Worm (Caenorhabditis elegans) whole organism, L4 larva: ENCODE measurements around the gene C53C7.3.

Experiments
- F37D6.2 ChIP-seq: sonication (generic microtip); optimal IDR thresholded peaks from 2 replicates; lab custom pipeline; 2016; ENCODE audit warnings: mild to moderate bottlenecking, missing genetic modification characterization, missing compliant biosample characterization
- F44E2.7 ChIP-seq: fragments of 200-800 bp; sonication (Bioruptor generic); IDR thresholded peaks from 2 replicates; pipeline ENCODE4 v2.1.2; 2022; ENCODE audit warnings: missing genetic modification characterization, missing compliant biosample characterization
- F49E8.2 ChIP-seq: sonication (generic microtip); optimal IDR thresholded peaks from 2 replicates; lab custom pipeline; 2016; ENCODE audit warnings: missing compliant biosample characterization, mild to moderate bottlenecking, missing genetic modification characterization, borderline replicate concordance
- R02D3.7 ChIP-seq: fragments of 150-350 bp; sonication (generic microtip); optimal IDR thresholded peaks from 3 replicates; lab custom pipeline; 2014; ENCODE audit warnings: missing biosample characterization, missing genetic modification characterization
- Y5F2A.4 ChIP-seq: fragments of 200-800 bp; sonication (Bioruptor generic); optimal IDR thresholded peaks from 2 replicates; lab custom pipeline; 2018; ENCODE audit warnings: mild to moderate bottlenecking, missing genetic modification characterization, missing compliant biosample characterization
- ZK337.2 ChIP-seq: fragments of 200-800 bp; sonication (Bioruptor generic); IDR thresholded peaks from 2 replicates; pipeline ENCODE4 v1.3.6; 2022; ENCODE audit warnings: missing genetic modification reagents, missing genetic modification characterization, missing compliant biosample characterization
- aly-2 ChIP-seq: sonication (generic microtip); optimal IDR thresholded peaks from 2 replicates; lab custom pipeline; 2018; ENCODE audit warnings: missing biosample characterization, missing genetic modification characterization
- ceh-20 ChIP-seq: fragments of 200-800 bp; sonication (Bioruptor generic); IDR thresholded peaks from 2 replicates; pipeline ENCODE4 v1.3.6; 2022; ENCODE audit warnings: missing genetic modification reagents, missing genetic modification characterization, missing compliant biosample characterization
- ceh-44 ChIP-seq: fragments of 200-800 bp; sonication (Bioruptor generic); IDR thresholded peaks from 2 replicates; pipeline ENCODE4 v1.3.6; 2022; ENCODE audit warnings: missing genetic modification reagents, missing genetic modification characterization, missing compliant biosample characterization
- ceh-62 ChIP-seq: sonication (generic microtip); optimal IDR thresholded peaks from 2 replicates; lab custom pipeline; 2017; ENCODE audit warnings: missing biosample characterization, missing genetic modification characterization
- ceh-82 ChIP-seq: sonication (generic microtip); optimal IDR thresholded peaks from 2 replicates; lab custom pipeline; 2017; ENCODE audit warnings: missing biosample characterization, missing genetic modification characterization
- ces-1 ChIP-seq: fragments of 150-350 bp; sonication (generic microtip); optimal IDR thresholded peaks from 4 replicates; lab custom pipeline; 2014; ENCODE audit warnings: missing biosample characterization, missing genetic modification reagents, missing genetic modification characterization
- cey-2 ChIP-seq: sonication (generic microtip); optimal IDR thresholded peaks from 3 replicates; lab custom pipeline; 2017; ENCODE audit warnings: missing genetic modification characterization, mild to moderate bottlenecking, missing compliant biosample characterization, antibody characterized with exemption, borderline replicate concordance; ENCODE audit not compliant: insufficient read depth
- ctbp-1 ChIP-seq: fragments of 200-800 bp; sonication (Bioruptor generic); IDR thresholded peaks from 2 replicates; pipeline ENCODE4 v1.3.6; 2022; ENCODE audit warnings: missing genetic modification reagents, missing genetic modification characterization, missing compliant biosample characterization
- daf-19 ChIP-seq: fragments of 200-800 bp; sonication (Bioruptor generic); conservative IDR thresholded peaks from 2 replicates; pipeline ENCODE4 v1.3.6; 2022; ENCODE audit warnings: missing genetic modification characterization, missing compliant biosample characterization
- dmd-9 ChIP-seq: fragments of 200-800 bp; sonication (Bioruptor generic); IDR thresholded peaks from 2 replicates; pipeline ENCODE4 v1.3.6; 2022; ENCODE audit warnings: missing genetic modification reagents, missing genetic modification characterization, missing compliant biosample characterization
- egl-43 ChIP-seq: fragments of 200-800 bp; sonication (Bioruptor generic); IDR thresholded peaks from 2 replicates; pipeline ENCODE4 v1.3.6; 2022; ENCODE audit warnings: missing genetic modification reagents, missing genetic modification characterization, missing compliant biosample characterization
- fkh-10 ChIP-seq: fragments of 150-350 bp; optimal IDR thresholded peaks from 2 replicates; lab custom pipeline; 2014; ENCODE audit warnings: missing biosample characterization, missing genetic modification reagents, missing genetic modification characterization
- fos-1 ChIP-seq: fragments of 150-350 bp; optimal IDR thresholded peaks from 2 replicates; lab custom pipeline; 2014; ENCODE audit warnings: missing biosample characterization, missing genetic modification characterization
- gei-8 ChIP-seq: fragments of 200-800 bp; sonication (Bioruptor generic); optimal IDR thresholded peaks from 2 replicates; lab custom pipeline; 2018; ENCODE audit warnings: mild to moderate bottlenecking, missing genetic modification characterization, missing compliant biosample characterization
- hif-1 ChIP-seq, 2 experiments: sonication (generic microtip); optimal IDR thresholded peaks; 2 replicates each; lab custom pipeline; 2016 to 2017; ENCODE audit warnings: missing compliant biosample characterization in 2 of 2, missing genetic modification characterization in 2 of 2, missing genetic modification reagents in 2 of 2, missing genotype in 2 of 2, mild to moderate bottlenecking in 1 of 2
- hlh-11 ChIP-seq: fragments of 200-800 bp; sonication (Bioruptor generic); optimal IDR thresholded peaks from 2 replicates; lab custom pipeline; 2018; ENCODE audit warnings: mild to moderate bottlenecking, missing genetic modification characterization, missing compliant biosample characterization
- hmg-1.1 ChIP-seq: fragments of 200-800 bp; sonication (Bioruptor generic); IDR thresholded peaks from 2 replicates; pipeline ENCODE4 v1.3.6; 2022; ENCODE audit warnings: missing genetic modification reagents, missing genetic modification characterization, missing compliant biosample characterization
- jun-1 ChIP-seq: fragments of 150-350 bp; optimal IDR thresholded peaks from 2 replicates; lab custom pipeline; 2014; ENCODE audit warnings: missing biosample characterization, missing genetic modification reagents, missing genetic modification characterization
- lim-7 ChIP-seq: fragments of 200-800 bp; sonication (Bioruptor generic); IDR thresholded peaks from 2 replicates; pipeline ENCODE4 v1.3.6; 2022; ENCODE audit warnings: missing genetic modification characterization, missing compliant biosample characterization
- lin-13 ChIP-seq: fragments of 150-350 bp; optimal IDR thresholded peaks from 2 replicates; lab custom pipeline; 2014; ENCODE audit warnings: missing biosample characterization, missing genetic modification reagents, missing genetic modification characterization
- lin-29 ChIP-seq: fragments of 200-800 bp; sonication (Bioruptor generic); IDR thresholded peaks from 2 replicates; pipeline ENCODE4 v1.3.6; 2022; ENCODE audit warnings: missing genetic modification reagents, missing genetic modification characterization, missing compliant biosample characterization
- lin-38 ChIP-seq: fragments of 200-800 bp; sonication (Bioruptor generic); IDR thresholded peaks from 2 replicates; pipeline ENCODE4 v1.3.6; 2022; ENCODE audit warnings: missing genetic modification reagents, missing genetic modification characterization, missing compliant biosample characterization
- lin-39 ChIP-seq: fragments of 150-350 bp; optimal IDR thresholded peaks from 2 replicates; lab custom pipeline; 2014; ENCODE audit warnings: missing biosample characterization, missing genetic modification reagents, missing genetic modification characterization
- mep-1 ChIP-seq: fragments of 150-350 bp; sonication (generic microtip); optimal IDR thresholded peaks from 3 replicates; lab custom pipeline; 2014; ENCODE audit warnings: missing biosample characterization, missing genetic modification characterization
- mxl-2 ChIP-seq: fragments of 200-800 bp; sonication (Bioruptor generic); conservative IDR thresholded peaks from 2 replicates; pipeline ENCODE4 v1.3.6; 2022; ENCODE audit warnings: missing genetic modification reagents, missing genetic modification characterization, missing compliant biosample characterization
- nhr-10 ChIP-seq: fragments of 150-350 bp; optimal IDR thresholded peaks from 2 replicates; lab custom pipeline; 2014; ENCODE audit warnings: missing biosample characterization, missing genetic modification characterization
- nhr-102 ChIP-seq: sonication (generic microtip); optimal IDR thresholded peaks from 2 replicates; lab custom pipeline; 2016; ENCODE audit warnings: mild to moderate bottlenecking, missing genetic modification characterization, moderate library complexity, missing compliant biosample characterization
- nhr-11 ChIP-seq: fragments of 150-350 bp; optimal IDR thresholded peaks from 2 replicates; lab custom pipeline; 2014; ENCODE audit warnings: missing biosample characterization, missing genetic modification characterization
- nhr-111 ChIP-seq: fragments of 200-800 bp; sonication (Bioruptor generic); optimal IDR thresholded peaks from 2 replicates; lab custom pipeline; 2018; ENCODE audit warnings: mild to moderate bottlenecking, missing genetic modification characterization, missing compliant biosample characterization
- nhr-237 ChIP-seq: sonication (generic microtip); optimal IDR thresholded peaks from 2 replicates; lab custom pipeline; 2017; ENCODE audit warnings: missing biosample characterization, missing genetic modification characterization
- nhr-28 ChIP-seq: fragments of 150-350 bp; optimal IDR thresholded peaks from 2 replicates; lab custom pipeline; 2014; ENCODE audit warnings: missing biosample characterization, missing genetic modification characterization
- nhr-42 ChIP-seq: fragments of 200-800 bp; sonication (Bioruptor generic); IDR thresholded peaks from 2 replicates; pipeline ENCODE4 v1.3.6; 2022; ENCODE audit warnings: missing genetic modification characterization, missing compliant biosample characterization
- nhr-48 ChIP-seq: sonication (generic microtip); optimal IDR thresholded peaks from 2 replicates; lab custom pipeline; 2016; ENCODE audit warnings: mild to moderate bottlenecking, missing genetic modification characterization, missing compliant biosample characterization
- nhr-6 ChIP-seq: fragments of 150-350 bp; optimal IDR thresholded peaks from 2 replicates; lab custom pipeline; 2014; ENCODE audit warnings: missing biosample characterization, missing genetic modification characterization
- pha-4 ChIP-seq, 2 experiments: fragments of 150-350 bp in 1 of 2; fragments of 200-800 bp in 1 of 2; sonication (Bioruptor generic) in 1 of 2; IDR thresholded peaks in 1 of 2; optimal IDR thresholded peaks in 1 of 2; 2 replicates each; pipeline versions ENCODE4 v1.3.6 to Lab custom; 2014 to 2022; ENCODE audit warnings: missing genetic modification characterization in 2 of 2, missing genetic modification reagents in 2 of 2, missing biosample characterization in 1 of 2, missing compliant biosample characterization in 1 of 2
- php-3 ChIP-seq: fragments of 200-800 bp; sonication (Bioruptor generic); IDR thresholded peaks from 2 replicates; pipeline ENCODE4 v1.3.6; 2022; ENCODE audit warnings: missing genetic modification reagents, missing genetic modification characterization, missing compliant biosample characterization
- pqm-1 ChIP-seq: sonication (generic microtip); optimal IDR thresholded peaks from 2 replicates; lab custom pipeline; 2017; ENCODE audit warnings: missing biosample characterization, missing genetic modification characterization
- rbr-2 ChIP-seq: sonication (generic microtip); optimal IDR thresholded peaks from 2 replicates; lab custom pipeline; 2016; ENCODE audit warnings: missing genotype, missing genetic modification characterization, missing compliant biosample characterization
- saeg-2 ChIP-seq: fragments of 200-800 bp; sonication (Bioruptor generic); IDR thresholded peaks from 2 replicates; pipeline ENCODE4 v1.3.6; 2022; ENCODE audit warnings: missing genetic modification reagents, missing genetic modification characterization, missing compliant biosample characterization
- set-16 ChIP-seq: fragments of 200-800 bp; sonication (Bioruptor generic); IDR thresholded peaks from 2 replicates; pipeline ENCODE4 v1.3.6; 2022; ENCODE audit warnings: missing genetic modification reagents, missing genetic modification characterization, missing compliant biosample characterization
- skn-1 ChIP-seq: fragments of 150-350 bp; optimal IDR thresholded peaks from 2 replicates; lab custom pipeline; 2014; ENCODE audit warnings: missing biosample characterization, missing genetic modification characterization
- snpc-4 ChIP-seq: fragments of 150-350 bp; optimal IDR thresholded peaks from 2 replicates; lab custom pipeline; 2014; ENCODE audit warnings: missing biosample characterization, missing genetic modification characterization
- spr-1 ChIP-seq: sonication (generic microtip); optimal IDR thresholded peaks from 2 replicates; lab custom pipeline; 2016; ENCODE audit warnings: mild to moderate bottlenecking, missing genetic modification characterization, missing compliant biosample characterization
- tag-97 ChIP-seq: fragments of 200-800 bp; sonication (Bioruptor generic); IDR thresholded peaks from 2 replicates; pipeline ENCODE4 v1.3.6; 2022; ENCODE audit warnings: missing genetic modification characterization, missing compliant biosample characterization
- zip-2 ChIP-seq: fragments of 150-350 bp; optimal IDR thresholded peaks from 2 replicates; lab custom pipeline; 2014; ENCODE audit warnings: missing biosample characterization, missing genetic modification characterization
- ztf-11 ChIP-seq: fragments of 150-350 bp; optimal IDR thresholded peaks from 2 replicates; lab custom pipeline; 2014; ENCODE audit warnings: missing biosample characterization, missing genetic modification characterization
- ztf-7 ChIP-seq: fragments of 150-350 bp; optimal IDR thresholded peaks from 2 replicates; lab custom pipeline; 2014; ENCODE audit warnings: missing biosample characterization, missing genetic modification characterization

Gene C53C7.3

ce11 chrX:13059984-13060383 lies 11.6 kb downstream of the C53C7.3 start (continued):
- peak; percentile 80 for TF ChIP-seq nhr-28 (tag; lab: Kevin White, UChicago)
- TF ChIP-seq ceh-44: no peak
- no peak for TF ChIP-seq R02D3.7
- no peak for TF ChIP-seq spr-1
- TF ChIP-seq hif-1 (tag; optimal IDR thresholded peaks at IDR 0.05; lab: Kevin White, UChicago): no peak
- TF ChIP-seq F49E8.2 (tag; lab: Kevin White, UChicago): no peak
- TF ChIP-seq egl-43 (GFP tag; lab: Robert Waterston, UW): no peak
- no peak for TF ChIP-seq nhr-111
- no peak for TF ChIP-seq fos-1 (tag; lab: Kevin White, UChicago)
- TF ChIP-seq tag-97 (GFP tag; lab: Robert Waterston, UW): no peak
- no peak for TF ChIP-seq mep-1 (tag; lab: Kevin White, UChicago)
- TF ChIP-seq ceh-62: no peak
- TF ChIP-seq set-16: no peak
- peak; percentile 95 for TF ChIP-seq pqm-1 (tag; lab: Kevin White, UChicago)
- no peak for TF ChIP-seq ztf-11 (tag; lab: Kevin White, UChicago)
- no peak for TF ChIP-seq nhr-42 (GFP tag; lab: Robert Waterston, UW)
- no peak for TF ChIP-seq daf-19 (GFP tag; lab: Robert Waterston, UW)
- no peak for TF ChIP-seq cey-2 (tag; lab: Kevin White, UChicago)
- TF ChIP-seq lin-39: no peak
- no peak for TF ChIP-seq rbr-2 (tag; lab: Kevin White, UChicago)
- TF ChIP-seq nhr-48 (tag; lab: Kevin White, UChicago): no peak
- peak; percentile 49; the same call in 1 of the 2 replicates for TF ChIP-seq php-3 (GFP tag; lab: Robert Waterston, UW)
- no peak for TF ChIP-seq mxl-2 (GFP tag; lab: Robert Waterston, UW)
- TF ChIP-seq ceh-82 (tag; lab: Kevin White, UChicago): no peak
- TF ChIP-seq nhr-102: no peak
- TF ChIP-seq dmd-9 (GFP tag; lab: Robert Waterston, UW): no peak
- no peak for TF ChIP-seq fkh-10 (GFP tag; lab: Kevin White, UChicago)
- no peak for TF ChIP-seq lin-29 (GFP tag; lab: Robert Waterston, UW)
- no peak for TF ChIP-seq lim-7 (GFP tag; lab: Robert Waterston, UW)
- TF ChIP-seq ZK337.2 (GFP tag; lab: Robert Waterston, UW): no peak
- TF ChIP-seq pha-4 (GFP tag; IDR thresholded peaks at IDR 0.05; lab: Robert Waterston, UW): no peak
- TF ChIP-seq pha-4 (tag; optimal IDR thresholded peaks at IDR 0.05; lab: Kevin White, UChicago): no peak
- no peak for TF ChIP-seq snpc-4 (tag; lab: Kevin White, UChicago)
- TF ChIP-seq nhr-6 (tag; lab: Kevin White, UChicago): no peak
- TF ChIP-seq jun-1 (tag; lab: Kevin White, UChicago): no peak
- TF ChIP-seq ceh-20: no peak
- TF ChIP-seq nhr-237 (tag; lab: Kevin White, UChicago): no peak
- peak; percentile 62 for TF ChIP-seq hlh-11
- no peak for TF ChIP-seq lin-38
- TF ChIP-seq hmg-1.1 (GFP tag; lab: Robert Waterston, UW): no peak
- no peak for TF ChIP-seq F37D6.2
- TF ChIP-seq zip-2 (tag; lab: Kevin White, UChicago): no peak
- TF ChIP-seq nhr-10 (tag; lab: Kevin White, UChicago): no peak
- TF ChIP-seq ctbp-1 (GFP tag; lab: Robert Waterston, UW): no peak
- no peak for TF ChIP-seq lin-13
- TF ChIP-seq Y5F2A.4: no peak
- no peak for TF ChIP-seq saeg-2
- peak; percentile 69 for TF ChIP-seq ztf-7 (tag; lab: Kevin White, UChicago)
- no peak for TF ChIP-seq F44E2.7 (GFP tag; lab: Robert Waterston, UW)
- TF ChIP-seq skn-1: no peak
- no peak for TF ChIP-seq ces-1
- no peak for TF ChIP-seq nhr-11 (tag; lab: Kevin White, UChicago)
- no peak for TF ChIP-seq aly-2 (tag; lab: Kevin White, UChicago)
- TF ChIP-seq gei-8 (GFP tag; lab: Kevin White, UChicago): no peak
